Worm (Caenorhabditis elegans): ENCODE results near the gene K10G6.9.

- TF ChIP-seq unc-62 (GFP tag; optimal IDR thresholded peaks at IDR 0.05) (no peak), skn-1 (tag; optimal IDR thresholded peaks at IDR 0.05) (no peak), nfya-1 (tag; optimal IDR thresholded peaks at IDR 0.05; ENCODE audit: insufficient read depth) (peak; percentile 60), ceh-82 (tag; optimal IDR thresholded peaks at IDR 0.05) (no peak), fkh-10 (GFP tag; optimal IDR thresholded peaks at IDR 0.05) (no peak)
Observed at ce11 chrII:3956744-3957143, 15.3 kb upstream of the K10G6.9 start.

Measured in whole organism, L3 larva.